Worm (Caenorhabditis elegans): ENCODE measurements around the gene ptr-4.

The ptr-4 gene

DNA sequence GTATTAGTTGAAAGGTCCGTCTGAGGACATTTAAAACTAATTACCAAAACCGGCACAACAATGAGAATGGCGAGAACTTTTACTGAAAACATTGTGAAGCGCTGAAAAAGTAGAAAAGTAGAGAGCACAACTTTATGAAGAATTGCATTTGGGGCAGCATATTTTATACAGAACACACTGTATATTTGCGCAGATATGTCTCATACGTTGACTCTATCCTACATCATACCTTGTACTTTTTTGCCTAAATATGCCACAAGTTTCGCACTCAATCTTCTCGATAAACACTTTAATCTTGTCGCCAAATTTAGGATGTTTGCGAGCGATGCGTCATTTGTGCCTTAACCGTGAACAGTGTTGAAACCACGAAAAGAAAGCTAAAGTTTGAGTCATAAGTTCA, 37.5 kb upstream of the ptr-4 start, which contains the start of gene C15H9.11:
Gene C15H9.11 (minus strand): TSS at position 101 of the 400 bp plus-strand sequence.
- TF ChIP-seq nhr-237 (tag; optimal IDR thresholded peaks at IDR 0.05) = no peak

DNA sequence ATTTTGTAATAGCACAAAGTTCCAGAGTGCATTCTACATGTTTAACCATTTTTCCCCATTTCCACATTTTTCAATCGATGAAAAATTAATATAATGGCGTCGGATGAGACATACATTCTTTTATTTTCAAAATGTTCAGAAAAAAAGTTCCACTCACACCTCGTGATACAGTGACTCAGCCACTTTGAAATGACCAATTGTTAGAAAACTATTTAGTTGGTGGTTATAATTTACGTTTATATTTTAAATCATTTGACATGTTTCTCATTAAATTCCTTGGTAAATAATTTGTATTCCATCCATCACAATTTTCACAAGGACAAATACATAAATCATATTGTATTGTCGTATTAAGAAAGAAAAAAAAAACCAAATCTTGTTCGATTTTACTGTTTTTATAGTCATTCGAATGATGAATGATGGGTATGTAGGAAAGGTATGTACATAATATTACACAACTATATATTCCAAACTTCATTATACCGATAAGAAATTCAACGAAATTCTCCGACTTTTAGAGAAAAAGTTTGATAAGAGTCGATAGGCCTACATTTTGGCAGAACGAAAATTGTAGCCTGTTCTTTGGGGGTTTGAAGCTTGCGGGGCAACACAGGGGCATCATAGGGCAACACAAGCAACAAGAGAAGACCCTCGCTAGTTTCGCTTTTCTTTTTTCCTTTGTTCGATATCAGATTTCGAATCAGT, 34.8 kb upstream of the ptr-4 start:
- TF ChIP-seq nhr-77 (tag; optimal IDR thresholded peaks at IDR 0.05) (no peak), fos-1 (tag; optimal IDR thresholded peaks at IDR 0.05) (no peak), elt-2 (tag; optimal IDR thresholded peaks at IDR 0.05) (peak; percentile 53), unc-62 (GFP tag; optimal IDR thresholded peaks at IDR 0.05) (no peak), lsy-12 (tag; optimal IDR thresholded peaks at IDR 0.05) (no peak), mml-1 (tag; optimal IDR thresholded peaks at IDR 0.05) (no peak), ceh-82 (tag; optimal IDR thresholded peaks at IDR 0.05) (no peak), eor-1 (tag; optimal IDR thresholded peaks at IDR 0.05) (no peak), ztf-4 (tag; optimal IDR thresholded peaks at IDR 0.05) (no peak), pqm-1 (tag; optimal IDR thresholded peaks at IDR 0.05) (peak; percentile 61), nfya-1 (tag; optimal IDR thresholded peaks at IDR 0.05; ENCODE audit: insufficient read depth) (no peak), nhr-12 (tag; optimal IDR thresholded peaks at IDR 0.05) (no peak)

DNA sequence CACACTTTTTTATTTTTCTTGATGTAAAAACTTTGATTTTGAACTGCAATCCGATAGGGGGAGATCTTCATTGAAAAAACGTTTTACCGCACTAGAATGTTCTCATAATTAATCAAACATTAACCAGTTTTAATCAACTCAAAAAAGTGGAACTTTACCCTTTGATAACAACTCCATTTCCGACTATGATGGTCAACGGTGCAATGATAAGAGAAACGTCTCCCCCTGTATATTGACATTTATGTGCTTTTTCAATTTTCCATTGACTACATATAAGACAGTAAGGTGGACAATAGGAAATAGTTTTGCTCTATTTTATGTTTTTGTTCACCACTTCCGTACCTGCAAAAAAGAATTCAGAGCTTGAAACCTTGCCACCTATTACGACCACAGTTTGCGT, 32.6 kb upstream of the ptr-4 start:
- no peak for TF ChIP-seq ztf-4 (tag; optimal IDR thresholded peaks at IDR 0.05)
- TF ChIP-seq ceh-16 (tag; optimal IDR thresholded peaks at IDR 0.05) = no peak
- TF ChIP-seq nfya-1 (tag; optimal IDR thresholded peaks at IDR 0.05; ENCODE audit: insufficient read depth) = no peak
- TF ChIP-seq zag-1 (tag; optimal IDR thresholded peaks at IDR 0.05) = no peak
- peak; percentile 78 for TF ChIP-seq pqm-1 (tag; optimal IDR thresholded peaks at IDR 0.05)
- TF ChIP-seq ztf-11 (tag; optimal IDR thresholded peaks at IDR 0.05) = no peak
- peak; percentile 77 for TF ChIP-seq pha-4 (tag; optimal IDR thresholded peaks at IDR 0.05)
- TF ChIP-seq elt-2 (tag; optimal IDR thresholded peaks at IDR 0.05) = peak; percentile 85

DNA sequence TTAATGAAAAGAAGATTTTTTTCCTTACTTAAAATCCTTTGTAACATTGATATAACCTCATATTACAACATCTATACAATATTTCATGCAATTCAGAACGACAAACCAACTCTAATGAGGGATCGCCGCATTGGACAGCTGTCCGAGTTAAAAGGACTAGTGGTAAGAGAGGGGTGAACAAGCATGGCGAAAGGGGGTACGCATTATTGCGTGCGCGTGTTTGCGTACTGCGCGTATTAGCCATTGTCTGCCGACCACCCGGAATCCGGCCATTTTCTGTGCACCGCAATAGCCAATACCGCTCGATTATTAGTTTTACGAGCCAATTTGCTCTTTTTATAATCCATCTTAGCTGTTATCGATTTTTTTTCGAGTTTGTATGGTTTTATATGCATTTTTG, 31.8 kb upstream of the ptr-4 start, which contains the start of gene C15H9.4:
Gene C15H9.4 (plus strand): TSS at position 93 of the 400 bp plus-strand sequence.
- TF ChIP-seq hmg-11 (tag; optimal IDR thresholded peaks at IDR 0.05) (peak; percentile 82), ceh-28 (tag; optimal IDR thresholded peaks at IDR 0.05) (peak; percentile 40), lin-39 (tag; optimal IDR thresholded peaks at IDR 0.05) (peak; percentile 76), nfya-1 (tag; optimal IDR thresholded peaks at IDR 0.05; ENCODE audit: insufficient read depth) (peak; percentile 69), nhr-76 (tag; optimal IDR thresholded peaks at IDR 0.05) (no peak), skn-1 (tag; optimal IDR thresholded peaks at IDR 0.05) (no peak), ZK546.5 (tag; optimal IDR thresholded peaks at IDR 0.05) (no peak), pha-4 (tag; optimal IDR thresholded peaks at IDR 0.05) (peak; percentile 1), sea-2 (GFP tag; optimal IDR thresholded peaks at IDR 0.05) (peak; percentile 27), tbx-2 (tag; optimal IDR thresholded peaks at IDR 0.05) (no peak), fkh-2 (tag; optimal IDR thresholded peaks at IDR 0.05) (no peak), egl-27 (tag; optimal IDR thresholded peaks at IDR 0.05) (peak; percentile 27), ztf-4 (tag; optimal IDR thresholded peaks at IDR 0.05) (no peak), daf-12 (tag; optimal IDR thresholded peaks at IDR 0.05) (no peak), egl-5 (tag; optimal IDR thresholded peaks at IDR 0.05) (peak; percentile 63), lsy-12 (tag; optimal IDR thresholded peaks at IDR 0.05) (peak; percentile 69)

DNA sequence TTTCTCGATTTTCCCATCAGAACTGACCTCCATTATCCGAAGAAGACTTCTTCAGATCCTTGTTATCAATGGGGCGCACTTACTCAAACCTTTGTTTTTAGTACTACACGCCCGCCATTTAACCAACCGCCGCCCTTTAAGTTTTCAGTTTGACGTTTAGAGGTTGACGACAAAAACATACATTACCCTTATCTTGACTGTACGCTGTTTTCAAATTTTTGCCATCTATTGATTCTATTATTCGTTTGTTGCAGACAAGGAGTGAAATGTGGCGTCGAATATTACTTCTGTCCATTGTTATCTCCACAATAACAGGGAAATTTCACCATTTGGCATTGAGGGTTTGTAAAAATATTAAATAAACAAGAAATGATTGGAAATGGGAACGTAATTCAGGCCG, 27.3 kb upstream of the ptr-4 start, which contains the start of gene C15H9.5:
Gene C15H9.5 (plus strand): TSS at position 255 of the 400 bp plus-strand sequence.
- TF ChIP-seq nhr-43 (tag; optimal IDR thresholded peaks at IDR 0.05; ENCODE audit: poor library complexity, severe bottlenecking) (no peak), snpc-4 (tag; optimal IDR thresholded peaks at IDR 0.05) (no peak), skn-1 (tag; optimal IDR thresholded peaks at IDR 0.05) (peak; percentile 29), nfya-1 (tag; optimal IDR thresholded peaks at IDR 0.05; ENCODE audit: insufficient read depth) (peak; percentile 62), pqm-1 (tag; optimal IDR thresholded peaks at IDR 0.05) (peak; percentile 15), lin-15B (tag; optimal IDR thresholded peaks at IDR 0.05) (peak; percentile 14), pha-4 (tag; optimal IDR thresholded peaks at IDR 0.05) (peak; percentile 26), elt-2 (tag; optimal IDR thresholded peaks at IDR 0.05) (peak; percentile 46)
